Worm (Caenorhabditis elegans): ENCODE results near the gene C56G2.9.
A peak's percentile ranks its signal among the peaks of the same experiment; 100 is the strongest.

The C56G2.9 gene

DNA sequence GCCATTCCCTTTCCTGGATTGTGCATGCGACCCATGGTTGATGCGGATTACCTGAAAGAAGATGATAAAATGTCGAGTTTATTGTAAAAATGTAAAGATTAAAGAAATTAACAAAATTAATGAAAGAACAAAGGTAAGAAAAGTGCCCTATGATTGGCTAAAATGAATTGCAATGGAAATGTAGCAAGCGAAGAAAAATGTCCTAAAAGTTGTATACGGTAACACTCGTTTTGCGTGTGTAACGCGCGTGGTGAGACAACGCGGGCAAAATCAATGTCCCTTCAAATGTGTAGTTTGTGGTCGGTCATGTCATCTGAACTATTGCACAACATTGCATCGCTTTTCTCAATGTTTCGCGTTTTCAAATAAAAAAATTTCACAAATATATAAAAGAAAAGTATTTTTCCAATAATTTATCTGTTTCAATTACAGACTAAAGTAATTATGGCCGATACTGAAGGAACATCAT lies 31.9 kb upstream of the C56G2.9 start, which contains the start of the genes rps-13 and nfx-1:
rps-13 (minus strand) TSS at position 51 of the 469 bp plus-strand sequence.
nfx-1 (plus strand) TSS at position 433 of the 469 bp plus-strand sequence.
- TF ChIP-seq fkh-2 (tag; optimal IDR thresholded peaks at IDR 0.05) (no peak), elt-2 (tag; optimal IDR thresholded peaks at IDR 0.05) (peak; percentile 51), ztf-11 (tag; optimal IDR thresholded peaks at IDR 0.05) (no peak), nhr-11 (tag; optimal IDR thresholded peaks at IDR 0.05) (peak; percentile 40), elt-3 (tag; optimal IDR thresholded peaks at IDR 0.05) (no peak), pqm-1 (tag; optimal IDR thresholded peaks at IDR 0.05) (peak; percentile 34), nhr-43 (tag; optimal IDR thresholded peaks at IDR 0.05; ENCODE audit: poor library complexity, severe bottlenecking) (peak; percentile 78), nhr-67 (tag; optimal IDR thresholded peaks at IDR 0.05) (no peak), ceh-28 (tag; optimal IDR thresholded peaks at IDR 0.05) (peak; percentile 50), hmg-11 (tag; optimal IDR thresholded peaks at IDR 0.05) (peak; percentile 52), egl-5 (tag; optimal IDR thresholded peaks at IDR 0.05) (peak; percentile 58), skn-1 (tag; optimal IDR thresholded peaks at IDR 0.05) (peak; percentile 73), nfya-1 (tag; optimal IDR thresholded peaks at IDR 0.05; ENCODE audit: insufficient read depth) (peak; percentile 97), nhr-77 (tag; optimal IDR thresholded peaks at IDR 0.05) (no peak), nhr-23 (tag; optimal IDR thresholded peaks at IDR 0.05) (peak; percentile 92), ceh-16 (tag; optimal IDR thresholded peaks at IDR 0.05) (no peak), lin-15B (tag; optimal IDR thresholded peaks at IDR 0.05) (peak; percentile 83), pha-4 (tag; optimal IDR thresholded peaks at IDR 0.05) (peak; percentile 94), R02D3.7 (tag; optimal IDR thresholded peaks at IDR 0.05) (peak; percentile 43), egl-27 (tag; optimal IDR thresholded peaks at IDR 0.05) (no peak), nhr-25 (tag; optimal IDR thresholded peaks at IDR 0.05) (peak; percentile 82), lin-39 (tag; optimal IDR thresholded peaks at IDR 0.05) (peak; percentile 84)

DNA sequence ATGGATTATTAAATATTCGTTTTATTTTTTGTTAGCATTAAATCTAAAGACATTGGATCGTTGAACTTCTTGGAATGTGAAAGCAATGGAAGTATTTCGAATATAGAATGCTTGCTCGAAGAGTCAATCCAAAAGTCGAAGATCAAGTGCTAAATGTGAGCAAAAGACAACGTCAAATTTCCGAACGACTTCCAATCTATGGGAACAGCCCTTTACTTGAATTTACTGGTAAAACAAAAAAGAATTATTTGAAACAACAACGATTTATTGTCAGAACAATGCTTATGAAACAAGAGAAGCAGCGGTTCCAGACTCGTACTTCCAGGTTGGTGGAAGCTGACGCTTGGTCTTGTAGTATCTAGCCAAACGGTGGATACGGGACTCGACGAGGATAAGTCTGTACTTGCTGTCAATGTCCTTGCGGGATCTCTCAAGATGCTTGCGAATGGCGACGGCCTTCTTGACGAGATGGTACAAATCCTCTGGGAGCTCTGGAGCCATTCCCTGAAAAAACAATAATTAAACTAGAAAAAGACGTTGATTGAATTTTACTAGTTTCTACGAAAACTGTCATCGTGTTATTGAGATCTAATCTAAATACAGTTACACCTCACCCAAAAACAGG lies 30.8 kb upstream of the C56G2.9 start:
- no peak for TF ChIP-seq fos-1 (tag; optimal IDR thresholded peaks at IDR 0.05)
- peak; percentile 8 for TF ChIP-seq elt-2 (tag; optimal IDR thresholded peaks at IDR 0.05)
- TF ChIP-seq pqm-1 (tag; optimal IDR thresholded peaks at IDR 0.05): no peak

DNA sequence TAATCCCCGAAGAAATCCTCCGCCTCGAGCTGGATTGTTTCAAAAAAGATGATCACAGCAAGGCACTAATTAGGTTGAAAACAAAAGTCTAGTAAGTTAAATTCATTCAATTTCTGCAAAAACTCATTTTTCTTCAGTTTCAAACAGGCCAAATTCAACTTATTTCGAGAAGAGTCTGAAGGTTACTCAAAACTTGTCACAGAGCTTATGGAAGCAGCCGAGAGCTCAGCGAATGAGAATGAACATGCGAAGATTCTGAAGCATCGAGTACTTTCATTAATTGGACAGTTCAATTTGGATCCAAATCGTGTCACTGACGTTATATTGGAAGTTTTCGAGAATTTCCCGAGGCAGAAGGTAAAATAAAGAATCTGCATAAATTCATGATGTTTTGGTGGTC lies 25.4 kb upstream of the C56G2.9 start:
- TF ChIP-seq ceh-9 (tag; optimal IDR thresholded peaks at IDR 0.05) (no peak), nhr-25 (tag; optimal IDR thresholded peaks at IDR 0.05) (no peak), mdl-1 (tag; optimal IDR thresholded peaks at IDR 0.05) (no peak), elt-2 (tag; optimal IDR thresholded peaks at IDR 0.05) (no peak), ZK546.5 (tag; optimal IDR thresholded peaks at IDR 0.05) (no peak), nhr-23 (tag; optimal IDR thresholded peaks at IDR 0.05) (no peak), zag-1 (tag; optimal IDR thresholded peaks at IDR 0.05) (no peak), ceh-28 (tag; optimal IDR thresholded peaks at IDR 0.05) (no peak), fos-1 (tag; optimal IDR thresholded peaks at IDR 0.05) (no peak), daf-12 (tag; optimal IDR thresholded peaks at IDR 0.05) (no peak), nhr-76 (tag; optimal IDR thresholded peaks at IDR 0.05) (no peak), aly-2 (tag; optimal IDR thresholded peaks at IDR 0.05) (no peak), elt-1 (tag; optimal IDR thresholded peaks at IDR 0.05) (no peak), fkh-2 (tag; optimal IDR thresholded peaks at IDR 0.05) (no peak)

DNA sequence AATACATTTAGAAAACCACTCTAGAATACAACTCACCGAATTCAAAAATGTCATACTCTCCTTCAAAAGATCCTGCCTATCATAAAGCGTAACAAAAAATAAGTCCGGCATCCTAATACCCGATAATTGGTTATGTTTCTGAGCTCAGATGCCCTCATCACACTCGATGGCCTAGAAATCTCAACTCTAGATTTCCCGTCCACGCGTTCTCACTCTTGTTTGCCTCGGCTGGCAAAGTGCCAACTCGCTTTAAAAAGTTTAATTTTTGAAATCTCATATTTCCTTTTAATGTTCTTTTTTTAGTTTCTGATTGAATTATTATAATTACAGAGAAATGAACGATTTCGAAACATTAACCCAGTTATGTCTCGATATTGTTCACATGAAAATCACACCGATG lies 24.6 kb upstream of the C56G2.9 start, which contains the start of the genes C56G2.15 and thoc-2:
C56G2.15 (minus strand) TSS at position 188 of the 400 bp plus-strand sequence.
thoc-2 (plus strand) TSS at position 331 of the 400 bp plus-strand sequence.
- peak; percentile 30 for TF ChIP-seq pha-4 (tag; optimal IDR thresholded peaks at IDR 0.05)
- no peak for TF ChIP-seq sea-2 (GFP tag; optimal IDR thresholded peaks at IDR 0.05)
- TF ChIP-seq unc-39 (tag; optimal IDR thresholded peaks at IDR 0.05): no peak
- no peak for TF ChIP-seq pqm-1 (tag; optimal IDR thresholded peaks at IDR 0.05)
- no peak for TF ChIP-seq nhr-28 (tag; optimal IDR thresholded peaks at IDR 0.05)
- no peak for TF ChIP-seq fkh-2 (tag; optimal IDR thresholded peaks at IDR 0.05)
- TF ChIP-seq ceh-82 (tag; optimal IDR thresholded peaks at IDR 0.05): no peak
- no peak for TF ChIP-seq fos-1 (tag; optimal IDR thresholded peaks at IDR 0.05)
- no peak for TF ChIP-seq nhr-67 (tag; optimal IDR thresholded peaks at IDR 0.05)
- TF ChIP-seq elt-2 (tag; optimal IDR thresholded peaks at IDR 0.05): no peak
- no peak for TF ChIP-seq egl-27 (tag; optimal IDR thresholded peaks at IDR 0.05)
- TF ChIP-seq elt-1 (tag; optimal IDR thresholded peaks at IDR 0.05): no peak
- no peak for TF ChIP-seq fkh-10 (GFP tag; optimal IDR thresholded peaks at IDR 0.05)
- TF ChIP-seq lsy-12 (tag; optimal IDR thresholded peaks at IDR 0.05): no peak
- no peak for TF ChIP-seq nhr-77 (tag; optimal IDR thresholded peaks at IDR 0.05)
- peak; percentile 4 for TF ChIP-seq nfya-1 (tag; optimal IDR thresholded peaks at IDR 0.05; ENCODE audit: insufficient read depth)
- TF ChIP-seq mml-1 (tag; optimal IDR thresholded peaks at IDR 0.05): no peak
- TF ChIP-seq ztf-4 (tag; optimal IDR thresholded peaks at IDR 0.05): no peak
- no peak for TF ChIP-seq daf-12 (tag; optimal IDR thresholded peaks at IDR 0.05)
- TF ChIP-seq snpc-4 (tag; optimal IDR thresholded peaks at IDR 0.05): peak; percentile 14
- peak; percentile 10 for TF ChIP-seq lin-39 (tag; optimal IDR thresholded peaks at IDR 0.05)
